Worm (Caenorhabditis elegans) whole organism, midembryonic: Measurements from ENCODE around the gene sre-48.
"Not testable (repeated sequence)": the region's sequence is repeated elsewhere in the genome, so short reads cannot be mapped to it uniquely, and the experiment has no call there.

Experiments used
- T22C8.4 ChIP-seq: fragments of 200-800 bp; sonication (Bioruptor generic); IDR thresholded peaks from 2 replicates; pipeline ENCODE4 v1.3.6; 2022; ENCODE audit warnings: missing genetic modification characterization, missing compliant biosample characterization
- ref-1 ChIP-seq: fragments of 200-800 bp; sonication (Bioruptor generic); conservative IDR thresholded peaks from 2 replicates; pipeline ENCODE4 v1.3.6; 2022; ENCODE audit warnings: missing genetic modification reagents, missing genetic modification characterization, missing compliant biosample characterization

ce11 chrII:14000044-14000443 lies 20.4 kb upstream of the sre-48 start, which contains the start of gene F01D5.3:
- TF ChIP-seq T22C8.4; ref-1 (GFP tag; lab: Robert Waterston, UW): not testable (repeated sequence)
